Worm (Caenorhabditis elegans): ENCODE measurements around the gene F13B6.3.

F13B6.3 gene

DNA sequence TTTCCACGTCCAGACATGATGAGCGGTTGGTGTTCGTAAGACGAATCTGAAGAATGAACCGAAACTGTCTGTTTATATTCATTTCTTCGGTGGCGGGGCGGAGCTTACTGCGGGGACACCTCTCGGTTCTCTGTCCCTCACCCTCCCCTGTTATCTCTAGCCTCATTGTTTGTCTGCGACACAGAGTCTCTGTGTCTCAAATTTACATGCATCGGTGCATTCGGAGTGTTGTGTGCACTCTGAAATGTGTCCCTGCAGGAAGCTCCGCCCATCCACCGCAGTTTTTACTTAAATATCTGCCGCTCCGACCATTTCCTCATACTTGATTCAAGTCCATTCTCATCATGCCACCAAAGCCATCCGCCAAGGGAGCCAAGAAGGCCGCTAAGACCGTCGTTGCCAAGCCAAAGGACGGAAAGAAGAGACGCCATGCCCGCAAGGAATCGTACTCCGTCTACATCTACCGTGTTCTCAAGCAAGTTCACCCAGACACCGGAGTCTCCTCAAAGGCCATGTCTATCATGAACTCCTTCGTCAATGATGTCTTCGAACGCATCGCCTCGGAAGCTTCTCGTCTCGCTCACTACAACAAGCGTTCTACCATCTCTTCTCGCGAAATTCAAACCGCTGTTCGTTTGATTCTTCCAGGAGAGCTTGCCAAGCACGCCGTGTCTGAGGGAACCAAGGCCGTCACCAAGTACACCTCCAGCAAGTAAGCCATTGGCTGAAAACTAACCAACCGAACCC is 20.6 kb upstream of the F13B6.3 start, which contains the start of the genes his-61 and his-62 (continued):
- TF ChIP-seq ztf-16 (tag; optimal IDR thresholded peaks at IDR 0.05) (peak; percentile 44), hlh-30 (tag; optimal IDR thresholded peaks at IDR 0.05; ENCODE audit: insufficient read depth) (no peak), K02D7.2 (tag; optimal IDR thresholded peaks at IDR 0.05) (no peak), nhr-232 (tag; optimal IDR thresholded peaks at IDR 0.05) (no peak), mec-3 (tag; optimal IDR thresholded peaks at IDR 0.05; ENCODE audit: borderline replicate concordance) (no peak), tbx-7 (tag; optimal IDR thresholded peaks at IDR 0.05) (peak; percentile 69), K09A11.1 (tag; optimal IDR thresholded peaks at IDR 0.05; ENCODE audit: insufficient read depth) (no peak), ceh-9 (tag; optimal IDR thresholded peaks at IDR 0.05) (no peak), pag-3 (tag; optimal IDR thresholded peaks at IDR 0.05; ENCODE audit: borderline replicate concordance) (no peak), eyg-1 (tag; optimal IDR thresholded peaks at IDR 0.05) (no peak), unc-55 (GFP tag; optimal IDR thresholded peaks at IDR 0.05) (peak; percentile 80), ceh-19 (GFP tag; optimal IDR thresholded peaks at IDR 0.05) (peak; percentile 40), C08G9.2 (tag; optimal IDR thresholded peaks at IDR 0.05) (peak; percentile 57), ets-4 (tag; optimal IDR thresholded peaks at IDR 0.05) (peak; percentile 61), ceh-30 (tag; optimal IDR thresholded peaks at IDR 0.05) (no peak), pha-4 (tag; optimal IDR thresholded peaks at IDR 0.05) (no peak), pha-2 (tag; optimal IDR thresholded peaks at IDR 0.05) (no peak), C38D4.7 (GFP tag; optimal IDR thresholded peaks at IDR 0.05) (no peak), pros-1 (tag; optimal IDR thresholded peaks at IDR 0.05) (peak; percentile 78), che-1 (tag; optimal IDR thresholded peaks at IDR 0.05) (no peak), lim-6 (tag; optimal IDR thresholded peaks at IDR 0.05) (no peak), ahr-1 (tag; optimal IDR thresholded peaks at IDR 0.05) (peak; percentile 38), elt-4 (tag; optimal IDR thresholded peaks at IDR 0.05) (no peak), nhr-11 (tag; optimal IDR thresholded peaks at IDR 0.05) (no peak), dmd-4 (tag; optimal IDR thresholded peaks at IDR 0.05; ENCODE audit: borderline replicate concordance) (peak; percentile 39), ceh-48 (tag; optimal IDR thresholded peaks at IDR 0.05) (no peak), ceh-22 (tag; optimal IDR thresholded peaks at IDR 0.05) (no peak), ceh-2 (tag; optimal IDR thresholded peaks at IDR 0.05) (peak; percentile 60), tbx-2 (tag; optimal IDR thresholded peaks at IDR 0.05) (peak; percentile 88), ceh-14 (tag; optimal IDR thresholded peaks at IDR 0.05) (peak; percentile 38), fkh-10 (GFP tag; optimal IDR thresholded peaks at IDR 0.05) (no peak), madf-2 (tag; optimal IDR thresholded peaks at IDR 0.05) (peak; percentile 46)

ce11 chrIV:7478134-7478533 is 12.4 kb upstream of the F13B6.3 start, which contains the start of gene rod-1:
Gene rod-1 (plus strand): TSS chrIV:7478452.
- TF ChIP-seq fax-1 (tag; optimal IDR thresholded peaks at IDR 0.05) (no peak), K02D7.2 (tag; optimal IDR thresholded peaks at IDR 0.05) (no peak), C08G9.2 (tag; optimal IDR thresholded peaks at IDR 0.05) (no peak), ref-2 (tag; optimal IDR thresholded peaks at IDR 0.05) (no peak), elt-4 (tag; optimal IDR thresholded peaks at IDR 0.05) (no peak), pax-1 (tag; optimal IDR thresholded peaks at IDR 0.05) (no peak), pqm-1 (tag; optimal IDR thresholded peaks at IDR 0.05) (no peak), unc-86 (tag; optimal IDR thresholded peaks at IDR 0.05) (no peak), dve-1 (tag; optimal IDR thresholded peaks at IDR 0.05) (no peak), ceh-48 (tag; optimal IDR thresholded peaks at IDR 0.05) (no peak), ama-1 (optimal IDR thresholded peaks at IDR 0.05) (no peak), fkh-6 (tag; optimal IDR thresholded peaks at IDR 0.05) (no peak), che-1 (tag; optimal IDR thresholded peaks at IDR 0.05) (no peak), K09A11.1 (tag; optimal IDR thresholded peaks at IDR 0.05; ENCODE audit: insufficient read depth) (no peak), C38D4.7 (GFP tag; optimal IDR thresholded peaks at IDR 0.05) (no peak), unc-42 (tag; optimal IDR thresholded peaks at IDR 0.05) (no peak), ceh-31 (tag; optimal IDR thresholded peaks at IDR 0.05) (no peak), zip-5 (tag; optimal IDR thresholded peaks at IDR 0.05) (no peak), ceh-9 (tag; optimal IDR thresholded peaks at IDR 0.05) (no peak)
